Fruit fly (Drosophila melanogaster) whole organism, embryonic: ENCODE results near the gene CG13081.
A peak's percentile ranks its signal among the peaks of the same experiment; 100 is the strongest.

Experiments used
- CG10543 ChIP-seq: fragments of 200-800 bp; sonication (Bioruptor generic); optimal IDR thresholded peaks from 3 replicates; lab custom pipeline; 2017; ENCODE audit warnings: missing biosample characterization, mild to moderate bottlenecking, missing genetic modification characterization, moderate library complexity
- CG10979 ChIP-seq: fragments of 200-800 bp; sonication (Bioruptor generic); optimal IDR thresholded peaks from 2 replicates; lab custom pipeline; 2018; ENCODE audit warnings: missing biosample characterization, mild to moderate bottlenecking, missing genetic modification characterization, moderate library complexity
- CG12155 ChIP-seq: fragments of 200-800 bp; sonication (Bioruptor generic); optimal IDR thresholded peaks from 3 replicates; lab custom pipeline; 2016; ENCODE audit warnings: missing biosample characterization, missing genetic modification characterization
- CG12219 ChIP-seq: fragments of 200-800 bp; sonication (Bioruptor generic); optimal IDR thresholded peaks from 3 replicates; lab custom pipeline; 2018; ENCODE audit warnings: missing biosample characterization, mild to moderate bottlenecking, missing genetic modification characterization
- CG1233 ChIP-seq: fragments of 200-800 bp; sonication (Bioruptor generic); optimal IDR thresholded peaks from 4 replicates; lab custom pipeline; 2018; ENCODE audit warnings: missing biosample characterization, mild to moderate bottlenecking, missing genetic modification characterization
- CG15601 ChIP-seq: fragments of 200-800 bp; sonication (Bioruptor generic); optimal IDR thresholded peaks from 3 replicates; lab custom pipeline; 2019; ENCODE audit warnings: missing biosample characterization, mild to moderate bottlenecking, missing genetic modification characterization, moderate library complexity
- CG1647 ChIP-seq: fragments of 200-800 bp; sonication (Bioruptor generic); optimal IDR thresholded peaks from 3 replicates; lab custom pipeline; 2016; ENCODE audit warnings: missing biosample characterization, missing genetic modification characterization
- CG17361 ChIP-seq: fragments of 200-800 bp; sonication (Bioruptor generic); IDR thresholded peaks from 3 replicates; pipeline ENCODE4 v1.3.6; 2022; ENCODE audit warnings: missing biosample characterization, missing genetic modification characterization
- CG17802 ChIP-seq: fragments of 200-800 bp; sonication (Bioruptor generic); optimal IDR thresholded peaks from 2 replicates; lab custom pipeline; 2018; ENCODE audit warnings: missing biosample characterization, mild to moderate bottlenecking, missing genetic modification characterization, moderate library complexity
- CG17829 ChIP-seq: fragments of 200-800 bp; optimal IDR thresholded peaks from 2 replicates; lab custom pipeline; 2019; ENCODE audit warnings: missing biosample characterization, mild to moderate bottlenecking, missing genetic modification characterization, moderate library complexity
- CG2875 ChIP-seq: fragments of 200-800 bp; sonication (Bioruptor generic); optimal IDR thresholded peaks from 2 replicates; lab custom pipeline; 2017; ENCODE audit warnings: missing biosample characterization, mild to moderate bottlenecking, missing genetic modification characterization, missing genetic modification reagents
- CG30020 ChIP-seq: fragments of 200-800 bp; optimal IDR thresholded peaks from 2 replicates; lab custom pipeline; 2019; ENCODE audit warnings: missing biosample characterization, mild to moderate bottlenecking, missing genetic modification characterization, moderate library complexity
- CG33213 ChIP-seq: fragments of 200-800 bp; sonication (Bioruptor generic); optimal IDR thresholded peaks from 3 replicates; lab custom pipeline; 2016; ENCODE audit warnings: missing biosample characterization, missing genetic modification characterization
- CG34376 ChIP-seq: fragments of 200-800 bp; sonication (Bioruptor generic); optimal IDR thresholded peaks from 2 replicates; lab custom pipeline; 2018; ENCODE audit warnings: missing biosample characterization, mild to moderate bottlenecking, missing genetic modification characterization
- CG43689 ChIP-seq: fragments of 200-800 bp; sonication (Bioruptor generic); IDR thresholded peaks from 2 replicates; pipeline ENCODE4 v1.3.6; 2022; ENCODE audit warnings: missing biosample characterization, missing genetic modification characterization
- CG4617 ChIP-seq: fragments of 200-800 bp; sonication (Bioruptor generic); optimal IDR thresholded peaks from 3 replicates; lab custom pipeline; 2016; ENCODE audit warnings: missing biosample characterization, missing genetic modification characterization, borderline replicate concordance
- CG5245 ChIP-seq: fragments of 200-800 bp; sonication (Bioruptor generic); optimal IDR thresholded peaks from 3 replicates; lab custom pipeline; 2016; ENCODE audit warnings: missing biosample characterization, missing genetic modification characterization
- CG5953 ChIP-seq: fragments of 200-800 bp; sonication (Bioruptor generic); IDR thresholded peaks from 2 replicates; pipeline ENCODE4 v1.3.6; 2022; ENCODE audit warnings: missing biosample characterization, missing genetic modification characterization
- CG6254 ChIP-seq: fragments of 200-800 bp; sonication (Bioruptor generic); optimal IDR thresholded peaks from 3 replicates; lab custom pipeline; 2017; ENCODE audit warnings: mild to moderate bottlenecking, missing biosample characterization, missing genetic modification reagents, missing genetic modification characterization
- CG7372 ChIP-seq: fragments of 200-800 bp; sonication (Bioruptor generic); IDR thresholded peaks from 2 replicates; pipeline ENCODE4 v1.3.6; 2022; ENCODE audit warnings: missing biosample characterization, missing genetic modification characterization
- CG9876 ChIP-seq: fragments of 200-800 bp; sonication (Bioruptor generic); optimal IDR thresholded peaks from 2 replicates; lab custom pipeline; 2016; ENCODE audit warnings: missing biosample characterization, missing genetic modification characterization
- Camta ChIP-seq: fragments of 200-800 bp; sonication (Bioruptor generic); optimal IDR thresholded peaks from 2 replicates; lab custom pipeline; 2016; ENCODE audit warnings: missing biosample characterization, missing genetic modification characterization
- Dp ChIP-seq: fragments of 200-800 bp; sonication (Bioruptor generic); optimal IDR thresholded peaks from 2 replicates; lab custom pipeline; 2018; ENCODE audit warnings: missing biosample characterization, mild to moderate bottlenecking, missing genetic modification characterization, moderate library complexity
- E2f1 ChIP-seq: fragments of 200-800 bp; sonication (Bioruptor generic); IDR thresholded peaks from 2 replicates; pipeline ENCODE4 v1.3.6; 2022; ENCODE audit warnings: missing biosample characterization, missing genetic modification characterization
- H15 ChIP-seq: fragments of 200-800 bp; sonication (Bioruptor generic); IDR thresholded peaks from 3 replicates; pipeline ENCODE4 v1.3.6; 2022; ENCODE audit warnings: missing biosample characterization, missing genetic modification characterization
- HLH3B ChIP-seq: fragments of 200-800 bp; sonication (Bioruptor generic); IDR thresholded peaks from 2 replicates; pipeline ENCODE4 v1.3.6; 2022; ENCODE audit warnings: missing biosample characterization, missing genetic modification characterization
- MTF-1 ChIP-seq: fragments of 200-800 bp; sonication (Bioruptor generic); optimal IDR thresholded peaks from 2 replicates; lab custom pipeline; 2018; ENCODE audit warnings: missing biosample characterization, mild to moderate bottlenecking, missing genetic modification characterization, borderline replicate concordance
- Nf-YB ChIP-seq: fragments of 200-800 bp; sonication (Bioruptor generic); optimal IDR thresholded peaks from 3 replicates; lab custom pipeline; 2019; ENCODE audit warnings: missing biosample characterization, mild to moderate bottlenecking, missing genetic modification characterization, moderate library complexity
- Rfx ChIP-seq: fragments of 200-800 bp; sonication (Bioruptor generic); IDR thresholded peaks from 2 replicates; pipeline ENCODE4 v1.3.6; 2022; ENCODE audit warnings: missing biosample characterization, missing genetic modification characterization
- abd-A ChIP-seq: fragments of 200-800 bp; sonication (Bioruptor generic); optimal IDR thresholded peaks from 3 replicates; lab custom pipeline; 2019; ENCODE audit warnings: missing biosample characterization, mild to moderate bottlenecking, missing genetic modification characterization, moderate library complexity
- al ChIP-seq: fragments of 200-800 bp; sonication (Bioruptor generic); IDR thresholded peaks from 2 replicates; pipeline ENCODE4 v1.3.6; 2022; ENCODE audit warnings: missing biosample characterization, missing genetic modification characterization
- bbx ChIP-seq: fragments of 200-800 bp; sonication (Bioruptor generic); IDR thresholded peaks from 2 replicates; pipeline ENCODE4 v1.3.6; 2022; ENCODE audit warnings: missing biosample characterization, missing genetic modification characterization; ENCODE audit not compliant: partially characterized antibody
- cwo ChIP-seq: fragments of 200-800 bp; sonication (Bioruptor generic); optimal IDR thresholded peaks from 3 replicates; lab custom pipeline; 2017; ENCODE audit warnings: missing biosample characterization, missing genetic modification characterization, mild to moderate bottlenecking, moderate library complexity, missing genetic modification reagents
- danr ChIP-seq: fragments of 200-800 bp; sonication (Bioruptor generic); IDR thresholded peaks from 2 replicates; pipeline ENCODE4 v1.3.6; 2022; ENCODE audit warnings: missing biosample characterization, missing genetic modification characterization
- dmrt11E ChIP-seq: fragments of 200-800 bp; sonication (Bioruptor generic); optimal IDR thresholded peaks from 3 replicates; lab custom pipeline; 2018; ENCODE audit warnings: missing biosample characterization, mild to moderate bottlenecking, missing genetic modification characterization, moderate library complexity
- eve ChIP-seq, 2 experiments: fragments of >200 bp; optimal IDR thresholded peaks; 2 replicates each; lab custom pipeline; 2017; ENCODE audit warnings: missing biosample characterization in 2 of 2, missing genetic modification characterization in 2 of 2
- ftz-f1 ChIP-seq: fragments of 200-800 bp; sonication (Bioruptor generic); optimal IDR thresholded peaks from 2 replicates; lab custom pipeline; 2016; ENCODE audit warnings: missing biosample characterization, missing genetic modification characterization
- grau ChIP-seq: fragments of 200-800 bp; optimal IDR thresholded peaks from 3 replicates; lab custom pipeline; 2019; ENCODE audit warnings: missing biosample characterization, mild to moderate bottlenecking, missing genetic modification characterization, moderate library complexity
- her ChIP-seq: fragments of 200-800 bp; sonication (Bioruptor generic); optimal IDR thresholded peaks from 2 replicates; lab custom pipeline; 2016; ENCODE audit warnings: missing biosample characterization, missing genetic modification characterization
- insv ChIP-seq, 2 experiments: fragments of 200-800 bp; sonication (Bioruptor generic); optimal IDR thresholded peaks; 3 replicates each; lab custom pipeline; 2016 to 2018; ENCODE audit warnings: missing biosample characterization in 2 of 2, missing genetic modification characterization in 2 of 2
- jumu ChIP-seq: fragments of 200-800 bp; sonication (Bioruptor generic); optimal IDR thresholded peaks from 3 replicates; lab custom pipeline; 2016; ENCODE audit warnings: missing biosample characterization, missing genetic modification characterization
- kay ChIP-seq: fragments of 200-800 bp; sonication (Bioruptor generic); optimal IDR thresholded peaks from 2 replicates; lab custom pipeline; 2016; ENCODE audit warnings: missing biosample characterization, missing genetic modification characterization
- lilli ChIP-seq: fragments of 200-800 bp; sonication (Bioruptor generic); optimal IDR thresholded peaks from 3 replicates; lab custom pipeline; 2016; ENCODE audit warnings: missing biosample characterization, missing genetic modification characterization
- nau ChIP-seq: fragments of 200-800 bp; sonication (Bioruptor generic); optimal IDR thresholded peaks from 3 replicates; lab custom pipeline; 2017; ENCODE audit warnings: missing biosample characterization, mild to moderate bottlenecking, missing genetic modification characterization, missing genetic modification reagents
- pho ChIP-seq: fragments of 200-800 bp; sonication (Bioruptor generic); optimal IDR thresholded peaks from 2 replicates; lab custom pipeline; 2016; ENCODE audit warnings: missing biosample characterization, missing genetic modification characterization
- prd ChIP-seq, 3 experiments: fragments of >200 bp in 2 of 3; fragments of 200-800 bp in 1 of 3; sonication (Bioruptor generic) in 1 of 3; optimal IDR thresholded peaks in 2 of 3; IDR thresholded peaks in 1 of 3; 2 replicates in 2 of 3; 3 replicates in 1 of 3; pipeline versions ENCODE4 v1.3.6 to Lab custom; 2017 to 2022; ENCODE audit warnings: missing biosample characterization in 1 of 3, missing genetic modification characterization in 1 of 3
- unc-4 ChIP-seq: fragments of 200-800 bp; sonication (Bioruptor generic); IDR thresholded peaks from 2 replicates; pipeline ENCODE4 v1.3.6; 2022; ENCODE audit warnings: missing biosample characterization, missing genetic modification characterization; ENCODE audit not compliant: partially characterized antibody
- vnd ChIP-seq: fragments of 200-800 bp; sonication (Bioruptor generic); IDR thresholded peaks from 3 replicates; pipeline ENCODE4 v1.3.6; 2022; ENCODE audit warnings: missing biosample characterization, missing genetic modification characterization; ENCODE audit not compliant: partially characterized antibody

The CG13081 gene

dm6 chr2L:19572496-19573317, 32.3 kb downstream of the CG13081 start (continued):
- TF ChIP-seq CG7372 (GFP tag; lab: Robert Waterston, UW) (0 out of 2 replicates have a peak, but pooled peaks have one; percentile 6), insv (GFP tag; optimal IDR thresholded peaks at IDR 0.05; lab: Kevin White, UChicago) (peak in 1 of 2 experiments; percentile 13), ftz-f1 (peak; percentile 9), CG17802 (tag; lab: Kevin White, UChicago) (no peak), nau (no peak), Rfx (GFP tag; lab: Robert Waterston, UW) (peak; percentile 69), her (peak; percentile 16), CG34376 (GFP tag; lab: Kevin White, UChicago) (peak; percentile 73), E2f1 (GFP tag; lab: Robert Waterston, UW) (peak; percentile 41; the same call in 1 of the 2 replicates), Camta (GFP tag; lab: Kevin White, UChicago) (peak; percentile 63), unc-4 (GFP tag; lab: Robert Waterston, UW) (no peak), danr (no peak), CG10979 (peak; percentile 62), grau (tag; lab: Kevin White, UChicago) (peak; percentile 77), HLH3B (GFP tag; lab: Robert Waterston, UW) (0 out of 2 replicates have a peak, but pooled peaks have one; percentile 39), bbx (no peak), CG43689 (GFP tag; lab: Robert Waterston, UW) (no peak), eve (GFP tag; optimal IDR thresholded peaks at IDR 0.05; lab: Kevin White, UChicago) (no peak), dmrt11E (tag; lab: Kevin White, UChicago) (peak; percentile 48), Nf-YB (peak; percentile 52), H15 (GFP tag; lab: Robert Waterston, UW) (no peak), CG4617 (peak; percentile 26), CG12155 (peak; percentile 68), abd-A (peak; percentile 44), CG2875 (GFP tag; lab: Kevin White, UChicago) (peak; percentile 19), lilli (GFP tag; lab: Kevin White, UChicago) (peak; percentile 87), CG17829 (peak; percentile 65), CG5245 (GFP tag; lab: Kevin White, UChicago) (peak; percentile 48), CG6254 (GFP tag; lab: Kevin White, UChicago) (peak; percentile 68), CG9876 (GFP tag; lab: Kevin White, UChicago) (no peak), CG5953 (GFP tag; lab: Robert Waterston, UW) (no peak; the same call in 1 of the 2 replicates), CG30020 (tag; lab: Kevin White, UChicago) (peak; percentile 29), Dp (GFP tag; lab: Kevin White, UChicago) (no peak), cwo (GFP tag; lab: Kevin White, UChicago) (peak; percentile 76), vnd (GFP tag; lab: Robert Waterston, UW) (no peak), CG12219 (peak; percentile 53), CG10543 (peak; percentile 52), jumu (GFP tag; lab: Kevin White, UChicago) (peak; percentile 39), CG1647 (GFP tag; lab: Kevin White, UChicago) (peak; percentile 19), kay (GFP tag; lab: Kevin White, UChicago) (peak; percentile 19), CG33213 (GFP tag; lab: Kevin White, UChicago) (no peak), MTF-1 (GFP tag; lab: Kevin White, UChicago) (no peak), CG17361 (GFP tag; lab: Robert Waterston, UW) (peak; percentile 62), prd (optimal IDR thresholded peaks at IDR 0.05; lab: Kevin White, UChicago) (no peak), prd (GFP tag; IDR thresholded peaks at IDR 0.05; lab: Robert Waterston, UW) (peak; percentile 74), CG1233 (peak; percentile 43), CG15601 (peak; percentile 57), pho (GFP tag; lab: Kevin White, UChicago) (peak; percentile 65), al (GFP tag; lab: Robert Waterston, UW) (no peak)
